Fruit fly (Drosophila melanogaster) whole organism, adult: Measurements from ENCODE around the gene Tnks.

Experiments used
- CG12768 ChIP-seq: fragments of 200-800 bp; sonication (Bioruptor generic); optimal IDR thresholded peaks from 2 replicates; lab custom pipeline; 2017; ENCODE audit warnings: missing biosample characterization, missing genetic modification characterization, mild to moderate bottlenecking, moderate library complexity, missing genetic modification reagents
- Crg-1 ChIP-seq: fragments of 200-800 bp; sonication (Bioruptor generic); optimal IDR thresholded peaks from 2 replicates; lab custom pipeline; 2016; ENCODE audit warnings: missing biosample characterization, missing genetic modification characterization
- ovo ChIP-seq: fragments of 200-800 bp; sonication (Bioruptor generic); optimal IDR thresholded peaks from 2 replicates; lab custom pipeline; 2016; ENCODE audit warnings: missing biosample characterization, missing genetic modification characterization
- tj ChIP-seq: fragments of 200-800 bp; sonication (Bioruptor generic); optimal IDR thresholded peaks from 3 replicates; lab custom pipeline; 2017; ENCODE audit warnings: missing biosample characterization, mild to moderate bottlenecking, missing genetic modification characterization, moderate library complexity

DNA sequence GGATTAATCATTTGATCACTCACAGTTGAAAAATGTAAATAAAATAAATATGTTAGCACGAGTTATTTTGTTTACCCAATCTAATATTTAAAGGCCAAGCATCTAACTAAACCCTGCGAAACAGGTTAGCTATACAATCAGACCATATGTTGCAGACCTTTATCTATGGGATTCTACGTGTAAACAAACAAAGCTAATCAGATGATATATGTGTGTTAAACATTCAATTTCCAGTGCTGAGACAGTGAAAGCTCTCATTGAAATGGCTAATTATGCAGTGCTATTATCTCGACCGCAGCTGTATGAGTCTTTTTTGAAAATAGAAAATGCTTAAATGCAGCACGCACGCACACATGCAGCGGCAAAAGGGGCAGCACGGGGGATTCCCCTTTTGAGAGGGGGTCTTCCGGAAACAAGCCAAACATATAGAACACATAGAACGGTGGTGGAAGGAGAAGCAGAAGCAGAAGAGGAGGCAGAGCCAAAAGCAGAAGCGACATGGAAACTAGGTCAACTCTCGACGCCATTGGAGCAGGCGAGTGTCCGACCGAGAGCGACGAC lies 1.1 kb downstream of the Tnks start:
- TF ChIP-seq tj (GFP tag; lab: Kevin White, UChicago) (no peak), CG12768 (GFP tag; lab: Kevin White, UChicago) (no peak), ovo (GFP tag; lab: Kevin White, UChicago) (no peak), Crg-1 (no peak)
